ENCODE assay signal across 2 worm cellular contexts in genomic region chrIV:13684827-13685226, ce11.
A peak's percentile ranks its signal among the peaks of the same experiment; 100 is the strongest.
TF ChIP-seq lines count a peak whose summit lies in the region.

No protein-coding gene starts in this region.

TF ChIP-seq in whole organism, L4 larva, 104 proteins besides CTCF, POLR2A, EP300 and RAD21:
- TF ChIP-seq snpc-1.2 (GFP tag; IDR thresholded peaks at IDR 0.05; lab: Robert Waterston, UW) = peak; percentile 18; the same call in 1 of the 2 replicates
- no peak for TF ChIP-seq tag-97 (GFP tag; IDR thresholded peaks at IDR 0.05; lab: Robert Waterston, UW)
- TF ChIP-seq nhr-42 (GFP tag; IDR thresholded peaks at IDR 0.05; lab: Robert Waterston, UW) = no peak

TF ChIP-seq in whole organism, young adult, 124 proteins besides CTCF, POLR2A, EP300 and RAD21:
- TF ChIP-seq nhr-27 (tag; optimal IDR thresholded peaks at IDR 0.05; lab: Kevin White, UChicago) (no peak), ztf-3 (GFP tag; optimal IDR thresholded peaks at IDR 0.05; lab: Kevin White, UChicago) (no peak), aptf-2 (GFP tag; conservative IDR thresholded peaks at IDR 0.05; lab: Robert Waterston, UW) (no peak), xnd-1 (tag; optimal IDR thresholded peaks at IDR 0.05; lab: Kevin White, UChicago) (no peak), snpc-4 (GFP tag; optimal IDR thresholded peaks at IDR 0.05; lab: Kevin White, UChicago) (no peak), snpc-4 (tag; optimal IDR thresholded peaks at IDR 0.05; lab: Kevin White, UChicago) (peak in 1 of 4 experiments; percentile 73), attf-6 (GFP tag; IDR thresholded peaks at IDR 0.05; lab: Robert Waterston, UW) (0 out of 2 replicates have a peak, but pooled peaks have one; percentile 55)
